Fruit fly (Drosophila melanogaster): ENCODE measurements around the gene Ocho.

Gene Ocho

DNA sequence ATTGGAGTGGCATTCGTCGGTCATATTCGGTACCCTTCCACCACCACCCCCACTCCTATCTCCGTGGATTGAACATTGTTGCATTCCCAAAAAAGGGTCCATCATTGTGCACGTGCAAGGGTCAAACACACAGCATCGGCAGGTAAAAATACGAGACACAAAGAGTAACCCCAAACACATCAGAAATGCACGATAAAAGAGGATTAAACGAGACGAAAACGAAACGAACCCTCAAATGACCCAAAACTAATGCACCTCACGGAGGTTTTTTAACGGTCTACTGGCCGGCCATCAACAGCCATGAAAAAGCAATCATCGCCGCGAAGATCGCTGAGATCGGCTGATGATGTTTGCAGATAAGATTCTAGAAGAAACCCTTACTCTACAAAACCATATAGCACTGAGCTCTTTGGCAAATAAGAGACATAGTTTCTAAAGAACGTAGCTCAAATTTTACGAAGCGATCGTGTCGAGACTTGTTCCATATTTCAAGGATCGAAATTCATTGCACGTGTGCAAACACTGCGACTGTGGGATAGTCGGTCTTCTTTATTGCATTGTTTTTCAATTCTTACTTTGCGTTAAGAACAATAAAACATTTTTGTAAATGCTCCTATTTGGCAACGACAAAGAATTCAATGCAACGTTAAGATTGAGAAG, 8.3 kb upstream of the Ocho start (continued):
- no peak for TF ChIP-seq kay (GFP tag; optimal IDR thresholded peaks at IDR 0.05)
- peak; percentile 95 for TF ChIP-seq grn (GFP tag; optimal IDR thresholded peaks at IDR 0.05)
- no peak for TF ChIP-seq CG11247 (GFP tag; IDR thresholded peaks at IDR 0.05)
- TF ChIP-seq Gug (GFP tag; IDR thresholded peaks at IDR 0.05) = no peak
- TF ChIP-seq zf30C (GFP tag; optimal IDR thresholded peaks at IDR 0.05) = peak; percentile 2
- no peak for TF ChIP-seq ato (GFP tag; IDR thresholded peaks at IDR 0.05; ENCODE audit: partially characterized antibody)
- peak; percentile 79 for TF ChIP-seq kni (GFP tag; optimal IDR thresholded peaks at IDR 0.05)
- TF ChIP-seq gro (GFP tag; optimal IDR thresholded peaks at IDR 0.05) = no peak
- TF ChIP-seq tll (GFP tag; optimal IDR thresholded peaks at IDR 0.05) = peak in 1 of 2 experiments; percentile 4
- no peak for TF ChIP-seq CoRest (tag; optimal IDR thresholded peaks at IDR 0.05)
- no peak for TF ChIP-seq CG8478 (optimal IDR thresholded peaks at IDR 0.05)
- TF ChIP-seq Kr (GFP tag; optimal IDR thresholded peaks at IDR 0.05) = peak; percentile 85
- TF ChIP-seq CrebB (tag; optimal IDR thresholded peaks at IDR 0.05) = no peak

DNA sequence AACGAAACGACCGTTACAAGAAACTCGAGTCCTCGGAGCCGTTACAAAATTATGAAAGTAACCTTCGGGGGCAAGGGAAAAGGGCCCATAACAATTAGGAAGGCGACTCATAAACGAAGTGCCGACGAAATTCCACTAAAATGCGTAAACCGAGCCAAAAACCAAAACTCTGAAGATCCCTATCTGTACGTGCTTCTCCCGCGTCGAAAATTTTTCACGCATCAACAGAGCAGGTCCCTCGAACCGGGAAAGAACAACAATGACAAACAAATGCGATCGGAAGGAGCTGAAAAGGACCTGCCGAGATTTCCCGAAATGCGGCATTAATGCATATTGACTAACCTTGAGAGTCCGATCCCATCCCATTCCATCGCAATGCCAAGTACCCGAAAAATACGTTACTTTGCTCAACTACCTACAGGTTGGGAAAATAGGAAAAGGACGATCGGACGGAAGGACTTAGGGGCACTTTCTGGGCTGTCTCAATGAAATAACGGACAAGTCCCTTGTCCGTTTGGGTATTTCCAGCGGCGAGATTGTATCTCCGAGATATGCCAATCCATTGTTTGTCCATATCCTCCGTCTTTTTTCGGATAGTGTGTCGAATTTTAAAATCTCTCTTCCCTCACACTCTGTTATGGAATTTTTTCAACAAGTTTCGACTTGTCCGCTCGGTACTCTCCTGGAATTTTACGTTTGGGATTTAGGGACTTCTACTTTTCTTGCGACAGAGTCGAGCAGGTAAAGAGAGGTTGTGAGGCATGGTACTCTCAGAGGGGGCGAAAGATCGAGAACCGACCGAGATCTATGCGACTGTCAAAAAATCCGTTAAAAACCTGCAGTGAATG, 6.7 kb upstream of the Ocho start:
- peak; percentile 31 for TF ChIP-seq hth (optimal IDR thresholded peaks at IDR 0.05)
- TF ChIP-seq Nf-YB (GFP tag; optimal IDR thresholded peaks at IDR 0.05) = peak; percentile 33
- TF ChIP-seq CG3995 (GFP tag; optimal IDR thresholded peaks at IDR 0.05) = no peak
- no peak for TF ChIP-seq YL-1 (GFP tag; optimal IDR thresholded peaks at IDR 0.05)
- peak; percentile 57; the same call in 2 of the 3 replicates for TF ChIP-seq CG2199 (GFP tag; IDR thresholded peaks at IDR 0.05)
- TF ChIP-seq insv (GFP tag; optimal IDR thresholded peaks at IDR 0.05) = peak in 1 of 2 experiments; percentile 60
- TF ChIP-seq zf30C (GFP tag; optimal IDR thresholded peaks at IDR 0.05) = peak; percentile 0
- TF ChIP-seq D (optimal IDR thresholded peaks at IDR 0.05) = peak; percentile 92
- TF ChIP-seq D (GFP tag; optimal IDR thresholded peaks at IDR 0.05) = peak; percentile 2
- TF ChIP-seq HLH3B (GFP tag; IDR thresholded peaks at IDR 0.05) = no peak
- TF ChIP-seq cad (GFP tag; optimal IDR thresholded peaks at IDR 0.05) = peak; percentile 41
- peak; percentile 100 for TF ChIP-seq p53 (GFP tag; optimal IDR thresholded peaks at IDR 0.05)
- TF ChIP-seq twi (tag; optimal IDR thresholded peaks at IDR 0.05) = peak; percentile 66
- peak; percentile 8 for TF ChIP-seq Kr (GFP tag; optimal IDR thresholded peaks at IDR 0.05)
- peak; percentile 67 for TF ChIP-seq grn (GFP tag; optimal IDR thresholded peaks at IDR 0.05)
- peak; percentile 88 for TF ChIP-seq kni (GFP tag; optimal IDR thresholded peaks at IDR 0.05)
- no peak for TF ChIP-seq Aef1 (GFP tag; IDR thresholded peaks at IDR 0.05)
- TF ChIP-seq zen (tag; optimal IDR thresholded peaks at IDR 0.05) = peak; percentile 97
- TF ChIP-seq pros (GFP tag; optimal IDR thresholded peaks at IDR 0.05) = peak; percentile 62
- TF ChIP-seq CG15479 (GFP tag; optimal IDR thresholded peaks at IDR 0.05) = peak; percentile 100
- peak in 1 of 2 experiments; percentile 52 for TF ChIP-seq Trl (optimal IDR thresholded peaks at IDR 0.05)
- TF ChIP-seq Trl (GFP tag; optimal IDR thresholded peaks at IDR 0.05) = no peak
- peak in 1 of 3 experiments; percentile 1 for TF ChIP-seq Stat92E (GFP tag; optimal IDR thresholded peaks at IDR 0.05)
- no peak for TF ChIP-seq inv (GFP tag; IDR thresholded peaks at IDR 0.05; ENCODE audit: partially characterized antibody)
- peak in 1 of 2 experiments; percentile 88 for TF ChIP-seq tll (GFP tag; optimal IDR thresholded peaks at IDR 0.05)

DNA sequence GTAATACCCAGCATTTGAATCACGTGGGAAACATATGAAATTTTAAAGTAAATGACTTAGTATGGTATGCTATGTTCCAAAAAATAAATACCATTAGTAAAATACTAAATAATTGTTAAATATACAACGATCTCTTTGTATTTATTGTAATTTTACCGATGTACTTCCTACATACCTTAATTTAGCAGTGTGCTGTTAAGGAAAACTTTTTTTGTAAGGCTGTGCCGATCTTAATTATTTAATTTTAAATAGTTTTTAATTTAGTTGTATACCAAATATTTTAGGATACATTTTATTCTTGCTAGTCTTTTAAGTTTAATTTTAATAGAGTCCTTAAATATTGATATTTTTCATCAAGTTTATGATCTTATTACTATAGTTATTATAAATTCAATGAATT, 6.1 kb upstream of the Ocho start:
- TF ChIP-seq CG3838 (GFP tag; optimal IDR thresholded peaks at IDR 0.05) (no peak), lab (GFP tag; optimal IDR thresholded peaks at IDR 0.05) (no peak), Ets65A (GFP tag) (no peak), pan (optimal IDR thresholded peaks at IDR 0.05) (peak in 1 of 2 experiments; percentile 77), pan (GFP tag; optimal IDR thresholded peaks at IDR 0.05 in 1 of 2, IDR thresholded peaks at IDR 0.05 in 1 of 2) (no peak), Hmr (GFP tag; optimal IDR thresholded peaks at IDR 0.05) (no peak)
